Worm (Caenorhabditis elegans): Measurements from ENCODE around the gene C18B2.4.

The C18B2.4 gene

DNA sequence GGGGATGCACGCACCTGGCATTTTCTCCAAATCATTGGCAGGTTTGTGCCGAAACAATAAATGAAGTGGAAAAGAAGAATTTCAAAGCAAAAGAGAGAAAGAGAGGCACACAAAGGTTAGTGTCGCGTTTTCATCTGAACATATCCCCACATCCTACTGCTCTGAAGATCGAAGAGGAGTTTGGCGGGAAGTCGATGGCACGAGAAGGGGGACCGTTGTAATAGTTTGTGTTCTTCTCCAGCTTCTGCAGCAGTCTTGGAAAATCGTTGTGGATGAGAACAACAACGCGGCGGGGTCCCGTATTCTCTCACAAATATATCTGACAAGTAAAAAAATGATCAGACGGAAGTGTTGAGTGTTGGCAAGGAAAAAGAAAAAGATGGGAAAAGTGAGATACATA lies 40.4 kb upstream of the C18B2.4 start:
- no peak for TF ChIP-seq nhr-237 (tag; optimal IDR thresholded peaks at IDR 0.05)
- TF ChIP-seq aly-2 (tag; optimal IDR thresholded peaks at IDR 0.05) = no peak
- TF ChIP-seq ztf-11 (tag; optimal IDR thresholded peaks at IDR 0.05) = no peak
- no peak for TF ChIP-seq egl-5 (tag; optimal IDR thresholded peaks at IDR 0.05)
- no peak for TF ChIP-seq nhr-43 (tag; optimal IDR thresholded peaks at IDR 0.05; ENCODE audit: poor library complexity, severe bottlenecking)
- no peak for TF ChIP-seq nhr-25 (tag; optimal IDR thresholded peaks at IDR 0.05)
- no peak for TF ChIP-seq fkh-2 (tag; optimal IDR thresholded peaks at IDR 0.05)

DNA sequence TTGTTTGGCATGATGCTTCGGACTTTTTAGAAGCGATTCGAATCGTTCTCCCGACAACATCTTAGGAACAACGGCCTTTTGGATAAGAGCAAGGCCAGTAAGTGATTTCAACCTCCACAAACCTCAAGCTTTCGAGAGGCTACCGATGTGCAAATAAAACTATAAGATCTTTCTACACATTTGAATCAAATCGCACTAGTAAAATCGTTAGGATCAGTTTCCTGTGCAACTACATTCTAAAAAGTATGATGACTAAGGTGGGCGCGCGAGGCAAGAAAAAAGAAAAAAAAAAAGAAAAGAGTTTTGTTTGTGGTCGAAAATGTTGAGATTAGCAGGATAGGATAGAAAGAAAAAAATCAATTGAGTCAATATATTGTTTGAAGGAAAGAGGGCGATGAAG lies 39.3 kb upstream of the C18B2.4 start, which contains the start of gene tmem-24:
TSS of gene tmem-24 (minus strand) at position 101 of the 400 bp plus-strand sequence.
- no peak for TF ChIP-seq ztf-11 (tag; optimal IDR thresholded peaks at IDR 0.05)
- no peak for TF ChIP-seq nhr-12 (tag; optimal IDR thresholded peaks at IDR 0.05)
- no peak for TF ChIP-seq mml-1 (tag; optimal IDR thresholded peaks at IDR 0.05)
- TF ChIP-seq nhr-43 (tag; optimal IDR thresholded peaks at IDR 0.05; ENCODE audit: poor library complexity, severe bottlenecking) = no peak

DNA sequence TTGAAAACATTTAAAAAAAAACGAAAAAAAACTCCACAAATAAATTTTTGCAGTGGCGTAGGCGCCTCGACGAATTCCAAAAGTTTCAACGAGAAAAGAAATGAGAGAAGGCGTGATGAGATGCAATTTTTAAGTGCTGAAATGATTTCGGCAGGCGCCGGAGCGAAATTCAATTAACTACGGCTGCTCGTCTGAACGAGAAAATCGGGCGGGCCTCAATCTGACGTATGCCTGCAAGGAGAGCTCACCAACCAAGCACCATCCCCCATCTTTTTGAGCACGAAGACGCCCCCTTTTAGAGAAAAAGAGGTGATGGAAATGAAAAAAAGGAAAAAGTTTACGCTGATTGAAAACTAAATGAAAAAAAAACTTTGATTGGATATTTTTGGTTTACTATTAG lies 29.2 kb upstream of the C18B2.4 start:
- no peak for TF ChIP-seq ceh-82 (tag; optimal IDR thresholded peaks at IDR 0.05)
- peak; percentile 5 for TF ChIP-seq fkh-10 (GFP tag; optimal IDR thresholded peaks at IDR 0.05)
- no peak for TF ChIP-seq zag-1 (tag; optimal IDR thresholded peaks at IDR 0.05)

DNA sequence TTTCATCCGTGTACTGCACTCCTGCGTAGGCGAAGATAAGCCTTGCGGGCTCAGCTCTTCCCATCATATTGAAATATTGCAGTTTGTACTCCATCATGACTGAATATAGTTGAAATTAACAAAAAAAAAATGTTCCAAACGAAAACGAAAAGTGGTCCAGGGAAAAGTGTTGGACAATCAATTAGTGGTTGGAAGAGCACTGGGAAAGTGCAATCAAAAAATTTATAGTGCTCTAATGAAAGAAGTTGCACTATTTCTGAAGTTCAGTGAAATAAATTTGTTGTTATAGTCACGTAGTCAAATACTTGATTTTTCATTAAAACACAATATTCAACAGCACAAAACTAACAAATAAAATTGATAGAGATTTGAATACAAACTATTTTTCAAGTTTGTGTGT lies 28.1 kb upstream of the C18B2.4 start, which contains the start of gene gst-11:
TSS of gene gst-11 (minus strand) at position 101 of the 400 bp plus-strand sequence.
- TF ChIP-seq ztf-11 (tag; optimal IDR thresholded peaks at IDR 0.05) (no peak), nhr-43 (tag; optimal IDR thresholded peaks at IDR 0.05; ENCODE audit: poor library complexity, severe bottlenecking) (no peak), nhr-77 (tag; optimal IDR thresholded peaks at IDR 0.05) (no peak), elt-2 (tag; optimal IDR thresholded peaks at IDR 0.05) (no peak), mml-1 (tag; optimal IDR thresholded peaks at IDR 0.05) (no peak), elt-3 (tag; optimal IDR thresholded peaks at IDR 0.05) (no peak), nhr-237 (tag; optimal IDR thresholded peaks at IDR 0.05) (no peak), nhr-12 (tag; optimal IDR thresholded peaks at IDR 0.05) (no peak), fos-1 (tag; optimal IDR thresholded peaks at IDR 0.05) (no peak), sea-2 (GFP tag; optimal IDR thresholded peaks at IDR 0.05) (no peak), fkh-2 (tag; optimal IDR thresholded peaks at IDR 0.05) (no peak), egl-27 (tag; optimal IDR thresholded peaks at IDR 0.05) (no peak), elt-1 (tag; optimal IDR thresholded peaks at IDR 0.05) (no peak), unc-62 (GFP tag; optimal IDR thresholded peaks at IDR 0.05) (no peak), ama-1 (optimal IDR thresholded peaks at IDR 0.05) (no peak), R02D3.7 (tag; optimal IDR thresholded peaks at IDR 0.05) (no peak)

DNA sequence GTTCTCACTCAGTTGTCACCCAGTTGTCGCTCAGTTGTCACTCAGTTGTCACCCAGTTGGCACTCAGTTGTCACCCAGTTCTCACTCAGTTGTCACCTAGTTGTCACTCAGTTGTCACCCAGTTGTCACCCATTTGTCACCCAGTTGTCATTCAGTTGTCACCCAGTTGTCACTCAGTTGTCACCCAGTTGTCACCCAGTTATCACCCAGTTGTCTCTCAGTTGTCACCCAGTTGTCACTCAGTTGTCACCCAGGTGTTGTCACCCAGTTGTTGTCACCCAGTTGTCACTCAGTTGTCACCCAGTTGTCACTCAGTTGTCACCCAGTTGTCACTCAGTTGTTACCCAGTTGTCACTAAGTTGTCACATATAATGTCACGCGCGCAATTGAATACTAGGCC lies 26.0 kb upstream of the C18B2.4 start:
- TF ChIP-seq ZK546.5 (tag; optimal IDR thresholded peaks at IDR 0.05) (no peak), nhr-67 (tag; optimal IDR thresholded peaks at IDR 0.05) (no peak), snpc-4 (tag; optimal IDR thresholded peaks at IDR 0.05) (no peak), tbx-2 (tag; optimal IDR thresholded peaks at IDR 0.05) (no peak), elt-2 (tag; optimal IDR thresholded peaks at IDR 0.05) (no peak), lsy-12 (tag; optimal IDR thresholded peaks at IDR 0.05) (no peak), daf-12 (tag; optimal IDR thresholded peaks at IDR 0.05) (no peak), ztf-4 (tag; optimal IDR thresholded peaks at IDR 0.05) (no peak)

DNA sequence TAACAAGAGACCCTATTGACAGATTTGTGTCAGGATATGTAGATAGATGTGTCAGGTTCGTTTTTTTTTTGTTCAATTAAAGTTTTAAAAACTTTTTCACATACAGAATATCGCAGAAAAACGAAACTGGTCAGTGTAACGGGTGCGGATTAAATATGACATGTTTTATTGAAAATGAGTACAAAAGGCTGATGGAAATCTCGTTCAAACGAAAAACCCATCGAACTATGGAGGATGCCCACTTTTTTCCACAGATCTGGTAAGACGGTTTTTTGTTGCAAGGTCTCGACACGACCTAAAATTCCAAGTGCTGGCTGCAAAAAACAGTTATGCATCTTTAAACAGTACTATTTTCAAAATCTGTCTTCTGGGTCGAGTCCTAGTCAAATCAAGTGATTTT lies 24.5 kb upstream of the C18B2.4 start:
- TF ChIP-seq nhr-43 (tag; optimal IDR thresholded peaks at IDR 0.05; ENCODE audit: poor library complexity, severe bottlenecking) (no peak), jun-1 (tag; optimal IDR thresholded peaks at IDR 0.05) (no peak), ama-1 (optimal IDR thresholded peaks at IDR 0.05) (no peak), unc-39 (tag; optimal IDR thresholded peaks at IDR 0.05) (no peak), fkh-10 (GFP tag; optimal IDR thresholded peaks at IDR 0.05) (no peak), ztf-4 (tag; optimal IDR thresholded peaks at IDR 0.05) (no peak), lsy-12 (tag; optimal IDR thresholded peaks at IDR 0.05) (no peak), lin-15B (tag; optimal IDR thresholded peaks at IDR 0.05) (no peak), nhr-12 (tag; optimal IDR thresholded peaks at IDR 0.05) (no peak), pha-4 (tag; optimal IDR thresholded peaks at IDR 0.05) (no peak), ztf-11 (tag; optimal IDR thresholded peaks at IDR 0.05) (no peak), snpc-4 (tag; optimal IDR thresholded peaks at IDR 0.05) (no peak), egl-27 (tag; optimal IDR thresholded peaks at IDR 0.05) (no peak), nhr-11 (tag; optimal IDR thresholded peaks at IDR 0.05) (no peak), mdl-1 (tag; optimal IDR thresholded peaks at IDR 0.05) (no peak)

Data from whole organism, L3 larva.